Worm (Caenorhabditis elegans): ENCODE results near the gene C17C3.24.
A peak's percentile ranks its signal among the peaks of the same experiment; 100 is the strongest.

The C17C3.24 gene

DNA sequence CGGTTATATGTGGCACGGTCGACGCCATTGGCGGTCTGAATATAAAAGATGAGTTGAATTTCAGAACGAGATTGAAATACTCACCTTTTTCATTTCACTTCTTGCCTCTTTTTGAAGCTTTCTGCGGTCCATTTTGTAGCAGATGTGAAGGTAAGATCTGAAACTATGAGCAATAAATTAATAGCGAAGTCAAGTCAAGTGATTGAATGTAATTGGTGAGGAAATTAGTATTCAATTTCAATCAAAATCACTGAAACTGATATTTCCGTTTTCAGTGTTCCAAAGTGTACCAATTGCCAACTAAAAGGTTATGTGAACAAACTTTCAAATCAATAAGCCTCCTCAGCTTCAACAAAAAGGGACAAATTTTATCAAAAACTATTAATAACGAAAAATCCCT, at the start of gene C17C3.24:
Gene C17C3.24 (minus strand): TSS at position 101 of the 400 bp plus-strand sequence.
- TF ChIP-seq Y56A3A.18 (GFP tag; IDR thresholded peaks at IDR 0.05) = no peak
- no peak for TF ChIP-seq T26A5.8 (tag; optimal IDR thresholded peaks at IDR 0.05)
- TF ChIP-seq ets-4 (GFP tag; optimal IDR thresholded peaks at IDR 0.05) = no peak
- no peak for TF ChIP-seq zim-3 (tag; optimal IDR thresholded peaks at IDR 0.05)
- no peak for TF ChIP-seq snpc-1.1 (tag; optimal IDR thresholded peaks at IDR 0.05; ENCODE audit: insufficient read depth)
- TF ChIP-seq akir-1 (GFP tag; optimal IDR thresholded peaks at IDR 0.05) = no peak
- TF ChIP-seq ceh-79 (tag; optimal IDR thresholded peaks at IDR 0.05) = no peak
- no peak for TF ChIP-seq nhr-27 (tag; optimal IDR thresholded peaks at IDR 0.05)

DNA sequence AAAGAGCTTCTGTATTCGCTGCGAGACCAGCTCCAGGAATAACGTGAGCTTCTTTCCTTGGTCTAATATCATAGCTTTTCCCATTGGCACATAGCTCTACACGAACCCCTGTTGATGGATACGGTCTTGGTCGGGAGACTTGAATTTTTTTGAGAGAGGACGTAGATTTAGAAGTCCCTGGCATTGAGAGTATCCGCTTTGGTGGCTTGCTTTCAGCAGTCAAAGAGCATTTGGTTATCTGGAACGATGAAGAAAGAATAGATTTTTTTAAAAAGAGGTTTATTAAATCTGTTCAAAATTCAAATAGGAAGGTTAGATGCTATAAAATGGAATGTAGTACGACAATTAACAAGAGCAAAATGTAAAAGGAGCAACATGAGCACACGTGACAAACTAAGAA, 48.1 kb upstream of the C17C3.24 start, which contains the start of gene C17G10.13:
Gene C17G10.13 (minus strand): TSS at position 101 of the 400 bp plus-strand sequence.
- TF ChIP-seq madf-10 (tag; optimal IDR thresholded peaks at IDR 0.05) (no peak), Y53G8AR.9 (GFP tag; conservative IDR thresholded peaks at IDR 0.05) (no peak), lin-26 (GFP tag; IDR thresholded peaks at IDR 0.05) (no peak), rcor-1 (GFP tag; IDR thresholded peaks at IDR 0.05) (no peak), efl-1 (GFP tag; optimal IDR thresholded peaks at IDR 0.05) (no peak), F57C9.4 (tag; optimal IDR thresholded peaks at IDR 0.05) (no peak), snpc-3.4 (tag; optimal IDR thresholded peaks at IDR 0.05) (no peak), Y95B8A.8 (GFP tag; IDR thresholded peaks at IDR 0.05) (no peak), nfya-1 (tag; optimal IDR thresholded peaks at IDR 0.05; ENCODE audit: borderline replicate concordance, insufficient read depth) (no peak), C17E4.6 (GFP tag; IDR thresholded peaks at IDR 0.05) (no peak), ztf-25 (GFP tag; IDR thresholded peaks at IDR 0.05) (no peak), hlh-26 (GFP tag; conservative IDR thresholded peaks at IDR 0.05) (no peak), nhr-27 (tag; optimal IDR thresholded peaks at IDR 0.05) (no peak), madf-3 (GFP tag; IDR thresholded peaks at IDR 0.05) (no peak), mxl-1 (tag; optimal IDR thresholded peaks at IDR 0.05) (no peak), Y56A3A.18 (GFP tag; IDR thresholded peaks at IDR 0.05) (no peak), F33H1.4 (GFP tag; IDR thresholded peaks at IDR 0.05) (no peak)

DNA sequence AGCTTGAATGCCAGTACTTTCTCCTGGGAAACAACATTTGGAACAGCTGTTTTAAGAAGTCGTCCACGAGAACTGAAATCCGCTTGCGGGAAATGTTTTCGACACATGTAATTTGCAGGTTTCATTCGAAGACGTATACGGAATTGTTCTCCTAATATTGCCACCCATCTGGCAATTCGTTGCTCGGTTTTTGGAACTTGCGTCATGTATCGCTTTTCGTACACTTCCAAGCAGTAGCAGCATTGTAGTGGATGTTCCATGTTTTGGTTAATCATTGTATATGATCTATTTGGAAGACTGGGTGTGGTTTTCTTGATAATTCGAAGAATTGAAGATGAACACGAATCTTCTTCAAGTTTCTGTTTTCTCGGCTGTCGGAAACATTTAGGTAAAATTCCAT, 46.2 kb upstream of the C17C3.24 start:
- no peak for TF ChIP-seq ztf-26 (tag; optimal IDR thresholded peaks at IDR 0.05)
- TF ChIP-seq cebp-2 (GFP tag; IDR thresholded peaks at IDR 0.05) = no peak
- no peak for TF ChIP-seq madf-6 (GFP tag; IDR thresholded peaks at IDR 0.05)
- no peak for TF ChIP-seq F23B12.7 (tag; optimal IDR thresholded peaks at IDR 0.05; ENCODE audit: insufficient read depth)
- TF ChIP-seq mes-4 (tag; optimal IDR thresholded peaks at IDR 0.05) = no peak
- no peak for TF ChIP-seq die-1 (tag; optimal IDR thresholded peaks at IDR 0.05)
- TF ChIP-seq B0261.1 (tag; optimal IDR thresholded peaks at IDR 0.05) = no peak
- no peak for TF ChIP-seq hlh-26 (GFP tag; conservative IDR thresholded peaks at IDR 0.05)
- TF ChIP-seq aptf-2 (GFP tag; conservative IDR thresholded peaks at IDR 0.05) = no peak

DNA sequence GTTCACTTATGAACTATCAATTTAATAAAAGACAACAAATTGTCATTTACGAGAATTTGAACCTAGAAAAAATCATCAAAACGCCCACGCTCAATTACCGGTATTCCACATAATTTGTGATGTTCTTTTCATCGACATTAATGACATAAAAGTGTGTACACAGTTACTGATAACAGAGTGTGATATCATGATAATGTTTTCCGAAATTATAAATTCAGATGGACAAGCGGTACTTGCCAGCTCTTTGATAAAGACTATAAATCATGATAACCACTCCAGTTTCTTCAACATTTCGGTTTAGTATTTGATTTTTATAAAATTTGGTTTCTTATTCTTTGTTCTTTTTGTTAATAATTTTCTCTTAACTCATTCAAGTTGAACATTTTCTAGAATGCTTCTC, 44.2 kb upstream of the C17C3.24 start, which contains the start of gene lys-8:
Gene lys-8 (plus strand): TSS at position 391 of the 400 bp plus-strand sequence.
- TF ChIP-seq hmg-1.2 (GFP tag; IDR thresholded peaks at IDR 0.05) (no peak), F49E8.2 (tag; optimal IDR thresholded peaks at IDR 0.05; ENCODE audit: insufficient read depth) (no peak), dox-1 (GFP tag; IDR thresholded peaks at IDR 0.05) (peak; percentile 46; the same call in 1 of the 2 replicates), F57A8.1 (GFP tag; optimal IDR thresholded peaks at IDR 0.05) (no peak), hrde-1 (tag; optimal IDR thresholded peaks at IDR 0.05; ENCODE audit: borderline replicate concordance) (no peak), ets-4 (GFP tag; optimal IDR thresholded peaks at IDR 0.05) (peak; percentile 44), let-607 (tag; optimal IDR thresholded peaks at IDR 0.05) (peak in 1 of 2 experiments; percentile 13), Y53G8AR.9 (GFP tag; conservative IDR thresholded peaks at IDR 0.05) (no peak), zim-3 (tag; optimal IDR thresholded peaks at IDR 0.05) (no peak), nhr-80 (tag; optimal IDR thresholded peaks at IDR 0.05) (peak; percentile 93), T26A5.8 (tag; optimal IDR thresholded peaks at IDR 0.05) (no peak), ceh-40 (GFP tag; IDR thresholded peaks at IDR 0.05) (no peak), F10E7.11 (tag; optimal IDR thresholded peaks at IDR 0.05) (no peak), athp-1 (tag; optimal IDR thresholded peaks at IDR 0.05) (no peak), hlh-26 (GFP tag; conservative IDR thresholded peaks at IDR 0.05) (no peak), mxl-1 (tag; optimal IDR thresholded peaks at IDR 0.05) (no peak), sea-2 (GFP tag; IDR thresholded peaks at IDR 0.05) (no peak), xnd-1 (tag; optimal IDR thresholded peaks at IDR 0.05) (no peak)

Data from whole organism, young adult.